Fruit fly (Drosophila melanogaster): ENCODE measurements around the gene Nep3.
"Not testable (repeated sequence)": the region's sequence is repeated elsewhere in the genome, so short reads cannot be mapped to it uniquely, and the experiment has no call there.

Nep3 gene

DNA sequence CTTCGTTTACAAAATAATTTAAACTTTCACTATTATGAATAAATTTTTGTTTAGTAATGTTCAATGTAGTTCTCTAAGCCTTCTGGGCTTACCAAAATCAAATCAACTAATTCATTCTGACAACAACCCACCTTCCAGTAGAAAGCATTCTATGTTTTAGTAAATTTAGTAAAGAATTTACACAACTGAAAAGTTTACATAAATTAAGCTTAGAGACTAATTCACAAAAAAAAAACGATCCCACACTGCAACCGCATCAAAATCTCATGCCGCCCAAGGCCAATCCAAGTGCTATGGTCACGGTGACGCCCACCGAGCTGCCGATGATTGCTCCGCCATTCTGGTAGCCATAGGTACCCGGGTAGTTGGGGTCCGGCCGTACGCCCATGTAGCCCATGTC is 17.1 kb upstream of the Nep3 start, which contains the start of gene CG45492:
TSS of gene CG45492 (minus strand) at position 101 of the 400 bp plus-strand sequence.
- TF ChIP-seq kay, lola, slp2 (GFP tag; optimal IDR thresholded peaks at IDR 0.05): not testable (repeated sequence)

DNA sequence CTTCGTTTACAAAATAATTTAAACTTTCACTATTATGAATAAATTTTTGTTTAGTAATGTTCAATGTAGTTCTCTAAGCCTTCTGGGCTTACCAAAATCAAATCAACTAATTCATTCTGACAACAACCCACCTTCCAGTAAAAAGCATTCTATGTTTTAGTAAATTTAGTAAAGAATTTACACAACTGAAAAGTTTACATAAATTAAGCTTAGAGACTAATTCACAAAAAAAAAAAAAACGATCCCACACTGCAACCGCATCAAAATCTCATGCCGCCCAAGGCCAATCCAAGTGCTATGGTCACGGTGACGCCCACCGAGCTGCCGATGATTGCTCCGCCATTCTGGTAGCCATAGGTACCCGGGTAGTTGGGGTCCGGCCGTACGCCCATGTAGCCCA is 12.3 kb upstream of the Nep3 start, which contains the start of gene CG45493:
TSS of gene CG45493 (minus strand) at position 101 of the 400 bp plus-strand sequence.
- not testable (repeated sequence) for TF ChIP-seq Camta (GFP tag; optimal IDR thresholded peaks at IDR 0.05); Spps (tag; optimal IDR thresholded peaks at IDR 0.05); HmgZ (tag; optimal IDR thresholded peaks at IDR 0.05)

DNA sequence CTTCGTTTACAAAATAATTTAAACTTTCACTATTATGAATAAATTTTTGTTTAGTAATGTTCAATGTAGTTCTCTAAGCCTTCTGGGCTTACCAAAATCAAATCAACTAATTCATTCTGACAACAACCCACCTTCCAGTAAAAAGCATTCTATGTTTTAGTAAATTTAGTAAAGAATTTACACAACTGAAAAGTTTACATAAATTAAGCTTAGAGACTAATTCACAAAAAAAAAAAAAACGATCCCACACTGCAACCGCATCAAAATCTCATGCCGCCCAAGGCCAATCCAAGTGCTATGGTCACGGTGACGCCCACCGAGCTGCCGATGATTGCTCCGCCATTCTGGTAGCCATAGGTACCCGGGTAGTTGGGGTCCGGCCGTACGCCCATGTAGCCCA is 7.6 kb upstream of the Nep3 start, which contains the start of gene CG45494:
TSS of gene CG45494 (minus strand) at position 101 of the 400 bp plus-strand sequence.
- not testable (repeated sequence) for TF ChIP-seq Side (GFP tag; optimal IDR thresholded peaks at IDR 0.05); Hey (tag; optimal IDR thresholded peaks at IDR 0.05); gem (tag; optimal IDR thresholded peaks at IDR 0.05)

DNA sequence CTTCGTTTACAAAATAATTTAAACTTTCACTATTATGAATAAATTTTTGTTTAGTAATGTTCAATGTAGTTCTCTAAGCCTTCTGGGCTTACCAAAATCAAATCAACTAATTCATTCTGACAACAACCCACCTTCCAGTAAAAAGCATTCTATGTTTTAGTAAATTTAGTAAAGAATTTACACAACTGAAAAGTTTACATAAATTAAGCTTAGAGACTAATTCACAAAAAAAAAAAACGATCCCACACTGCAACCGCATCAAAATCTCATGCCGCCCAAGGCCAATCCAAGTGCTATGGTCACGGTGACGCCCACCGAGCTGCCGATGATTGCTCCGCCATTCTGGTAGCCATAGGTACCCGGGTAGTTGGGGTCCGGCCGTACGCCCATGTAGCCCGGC is 2.9 kb upstream of the Nep3 start, which contains the start of gene CG43784:
TSS of gene CG43784 (minus strand) at position 101 of the 400 bp plus-strand sequence.
- TF ChIP-seq br (optimal IDR thresholded peaks at IDR 0.05); C15 (GFP tag; IDR thresholded peaks at IDR 0.05); CG6254 (GFP tag; optimal IDR thresholded peaks at IDR 0.05): not testable (repeated sequence)

DNA sequence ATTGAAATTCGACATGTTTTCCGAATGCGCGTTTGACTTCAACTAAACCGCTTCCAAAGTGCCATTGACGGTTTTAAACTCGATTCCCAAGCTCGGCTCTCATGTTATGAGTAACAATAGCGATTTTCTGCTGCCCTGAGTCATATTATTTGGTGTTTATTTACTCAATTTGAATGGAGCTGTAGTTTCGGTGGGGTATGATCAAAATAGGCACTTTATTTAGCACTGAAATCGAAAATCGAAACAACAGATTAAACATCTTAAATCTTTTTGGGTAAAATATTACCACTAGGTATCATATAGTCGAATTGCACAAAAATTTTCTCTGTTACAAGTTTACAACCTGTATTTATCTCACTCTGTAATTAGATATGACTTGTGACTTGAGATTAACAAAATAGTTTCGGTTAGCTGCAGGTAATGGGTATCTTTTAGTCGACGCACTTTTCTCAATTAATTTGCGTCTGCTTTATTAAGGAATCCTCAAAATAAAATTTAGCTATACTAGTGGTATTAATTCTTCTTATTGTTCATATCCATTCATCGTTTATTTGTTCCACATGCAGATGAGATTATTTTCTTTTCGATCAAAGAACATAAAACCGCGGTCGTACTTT is 1.6 kb upstream of the Nep3 start, which contains the start of gene CG12655:
TSS of gene CG12655 (minus strand) at position 51 of the 617 bp plus-strand sequence.
- TF ChIP-seq CG10431 (GFP tag; optimal IDR thresholded peaks at IDR 0.05) (no peak), CG12155 (GFP tag; optimal IDR thresholded peaks at IDR 0.05) (no peak), Taf1 (GFP tag; IDR thresholded peaks at IDR 0.05) (no peak), CG8281 (tag; optimal IDR thresholded peaks at IDR 0.05) (no peak), CG10959 (GFP tag; IDR thresholded peaks at IDR 0.05) (no peak), D (optimal IDR thresholded peaks at IDR 0.05) (no peak), D (GFP tag; optimal IDR thresholded peaks at IDR 0.05) (no peak), HLH4C (GFP tag; IDR thresholded peaks at IDR 0.05; ENCODE audit: partially characterized antibody) (peak; percentile 72), cad (GFP tag; optimal IDR thresholded peaks at IDR 0.05) (no peak), D19B (GFP tag; optimal IDR thresholded peaks at IDR 0.05) (peak; percentile 45), HLHmδ (GFP tag; optimal IDR thresholded peaks at IDR 0.05) (no peak), CG13775 (GFP tag; optimal IDR thresholded peaks at IDR 0.05) (no peak), eve (GFP tag; optimal IDR thresholded peaks at IDR 0.05) (no peak), NFAT (GFP tag; IDR thresholded peaks at IDR 0.05) (no peak), hth (optimal IDR thresholded peaks at IDR 0.05) (no peak), BtbVII (GFP tag; optimal IDR thresholded peaks at IDR 0.05) (no peak), CG31365 (tag; optimal IDR thresholded peaks at IDR 0.05) (no peak), CG14860 (GFP tag; IDR thresholded peaks at IDR 0.05; ENCODE audit: partially characterized antibody) (peak; percentile 50; the same call in 2 of the 3 replicates), rib (GFP tag; IDR thresholded peaks at IDR 0.05) (no peak), CG14014 (GFP tag; IDR thresholded peaks at IDR 0.05) (no peak), YL-1 (GFP tag; optimal IDR thresholded peaks at IDR 0.05) (no peak), vnd (GFP tag; IDR thresholded peaks at IDR 0.05; ENCODE audit: partially characterized antibody) (peak; percentile 24; the same call in 1 of the 3 replicates), CG16813 (GFP tag; IDR thresholded peaks at IDR 0.05; ENCODE audit: partially characterized antibody) (peak; percentile 63), Chrac-16 (GFP tag; optimal IDR thresholded peaks at IDR 0.05) (no peak)
